Worm (Caenorhabditis elegans) whole organism, mixed stage, embryonic: Measurements from ENCODE around the gene W06F12.2.

ENCODE experiments used
- bed-3 ChIP-seq: fragments of 200-800 bp; sonication (Bioruptor generic); optimal IDR thresholded peaks from 3 replicates; lab custom pipeline; 2018; ENCODE audit warnings: mild to moderate bottlenecking, missing genetic modification characterization, moderate library complexity, missing compliant biosample characterization
- blmp-1 ChIP-seq: fragments of 150-350 bp; optimal IDR thresholded peaks from 2 replicates; lab custom pipeline; 2014; ENCODE audit warnings: missing biosample characterization, missing genetic modification characterization
- ceh-39 ChIP-seq: fragments of 150-350 bp; optimal IDR thresholded peaks from 2 replicates; lab custom pipeline; 2014; ENCODE audit warnings: missing biosample characterization, missing genetic modification characterization
- ceh-43 ChIP-seq: fragments of 200-800 bp; sonication (Bioruptor generic); optimal IDR thresholded peaks from 2 replicates; lab custom pipeline; 2018; ENCODE audit warnings: mild to moderate bottlenecking, missing genetic modification characterization, moderate library complexity, missing compliant biosample characterization
- ceh-83 ChIP-seq: fragments of 200-800 bp; sonication (Bioruptor generic); optimal IDR thresholded peaks from 2 replicates; lab custom pipeline; 2018; ENCODE audit warnings: mild to moderate bottlenecking, missing genetic modification characterization, missing compliant biosample characterization
- ces-1 ChIP-seq: fragments of 150-350 bp; optimal IDR thresholded peaks from 2 replicates; lab custom pipeline; 2014; ENCODE audit warnings: missing biosample characterization, missing genetic modification reagents, missing genetic modification characterization
- cnd-1 ChIP-seq: fragments of 200-800 bp; sonication (Bioruptor generic); optimal IDR thresholded peaks from 2 replicates; lab custom pipeline; 2018; ENCODE audit warnings: mild to moderate bottlenecking, missing genetic modification characterization, missing compliant biosample characterization
- drap-1 ChIP-seq: fragments of 200-800 bp; sonication (Bioruptor generic); optimal IDR thresholded peaks from 3 replicates; lab custom pipeline; 2018; ENCODE audit warnings: mild to moderate bottlenecking, missing genetic modification characterization, missing compliant biosample characterization
- elt-1 ChIP-seq: sonication (generic microtip); optimal IDR thresholded peaks from 2 replicates; lab custom pipeline; 2017; ENCODE audit warnings: missing genetic modification characterization, mild to moderate bottlenecking, missing compliant biosample characterization, antibody characterized with exemption, moderate library complexity, borderline replicate concordance; ENCODE audit not compliant: insufficient read depth
- flh-1 ChIP-seq: fragments of 200-800 bp; sonication (Bioruptor generic); optimal IDR thresholded peaks from 2 replicates; lab custom pipeline; 2018; ENCODE audit warnings: mild to moderate bottlenecking, missing genetic modification characterization, moderate library complexity, missing compliant biosample characterization
- ham-2 ChIP-seq: fragments of 200-800 bp; sonication (Bioruptor generic); optimal IDR thresholded peaks from 2 replicates; lab custom pipeline; 2018; ENCODE audit warnings: mild to moderate bottlenecking, missing genetic modification characterization, missing compliant biosample characterization
- hlh-1 ChIP-seq: fragments of 150-350 bp; optimal IDR thresholded peaks from 2 replicates; lab custom pipeline; 2014; ENCODE audit warnings: missing biosample characterization, missing genetic modification reagents, missing genetic modification characterization
- lin-13 ChIP-seq: fragments of 150-350 bp; optimal IDR thresholded peaks from 2 replicates; lab custom pipeline; 2014; ENCODE audit warnings: missing biosample characterization, missing genetic modification characterization
- lin-32 ChIP-seq: fragments of 200-800 bp; sonication (Bioruptor generic); optimal IDR thresholded peaks from 2 replicates; lab custom pipeline; 2018; ENCODE audit warnings: mild to moderate bottlenecking, missing genetic modification characterization, missing compliant biosample characterization
- lsy-2 ChIP-seq: fragments of 150-350 bp; optimal IDR thresholded peaks from 2 replicates; lab custom pipeline; 2014; ENCODE audit warnings: missing biosample characterization, missing genetic modification characterization
- mab-5 ChIP-seq: fragments of 150-350 bp; optimal IDR thresholded peaks from 2 replicates; lab custom pipeline; 2014; ENCODE audit warnings: missing biosample characterization, missing genetic modification characterization
- mep-1 ChIP-seq: fragments of 150-350 bp; optimal IDR thresholded peaks from 2 replicates; lab custom pipeline; 2017; ENCODE audit warnings: missing biosample characterization, missing genetic modification reagents, missing genetic modification characterization, inconsistent platforms
- mls-2 ChIP-seq: sonication (generic microtip); optimal IDR thresholded peaks from 2 replicates; lab custom pipeline; 2016; ENCODE audit warnings: mild to moderate bottlenecking, missing genetic modification characterization, moderate library complexity, missing compliant biosample characterization
- nhr-12 ChIP-seq: fragments of 150-350 bp; optimal IDR thresholded peaks from 2 replicates; lab custom pipeline; 2014; ENCODE audit warnings: missing biosample characterization, missing genetic modification characterization
- nhr-2 ChIP-seq: fragments of 150-350 bp; optimal IDR thresholded peaks from 2 replicates; lab custom pipeline; 2014; ENCODE audit warnings: missing biosample characterization, missing genetic modification characterization
- nhr-237 ChIP-seq: fragments of 150-350 bp; optimal IDR thresholded peaks from 2 replicates; lab custom pipeline; 2014; ENCODE audit warnings: missing biosample characterization, missing genetic modification characterization
- nhr-28 ChIP-seq: fragments of 150-350 bp; optimal IDR thresholded peaks from 2 replicates; lab custom pipeline; 2014; ENCODE audit warnings: missing biosample characterization, missing genetic modification characterization
- nhr-76 ChIP-seq: sonication (generic microtip); optimal IDR thresholded peaks from 2 replicates; lab custom pipeline; 2017; ENCODE audit warnings: missing biosample characterization, missing genetic modification characterization
- pha-4 ChIP-seq: fragments of 150-350 bp; optimal IDR thresholded peaks from 2 replicates; lab custom pipeline; 2018; ENCODE audit warnings: missing biosample characterization, missing genetic modification reagents, missing genetic modification characterization
- sem-2 ChIP-seq: fragments of 200-800 bp; sonication (Bioruptor generic); optimal IDR thresholded peaks from 2 replicates; lab custom pipeline; 2018; ENCODE audit warnings: mild to moderate bottlenecking, missing genetic modification characterization, missing compliant biosample characterization
- snpc-4 ChIP-seq: fragments of 150-350 bp; optimal IDR thresholded peaks from 2 replicates; lab custom pipeline; 2014; ENCODE audit warnings: missing biosample characterization, missing genetic modification characterization
- sptf-1 ChIP-seq: sonication (generic microtip); optimal IDR thresholded peaks from 2 replicates; lab custom pipeline; 2017; ENCODE audit warnings: mild to moderate bottlenecking, missing genetic modification characterization, moderate library complexity, missing compliant biosample characterization
- tbx-8 ChIP-seq: fragments of 200-800 bp; sonication (Bioruptor generic); optimal IDR thresholded peaks from 2 replicates; lab custom pipeline; 2018; ENCODE audit warnings: mild to moderate bottlenecking, missing genetic modification characterization, moderate library complexity, missing compliant biosample characterization
- unc-120 ChIP-seq: sonication (generic microtip); optimal IDR thresholded peaks from 2 replicates; lab custom pipeline; 2017; ENCODE audit warnings: missing genetic modification characterization, missing compliant biosample characterization; ENCODE audit not compliant: poor library complexity, severe bottlenecking
- unc-39 ChIP-seq: fragments of 150-350 bp; optimal IDR thresholded peaks from 2 replicates; lab custom pipeline; 2014; ENCODE audit warnings: missing biosample characterization, missing genetic modification characterization
- unc-62 ChIP-seq: fragments of 150-350 bp; optimal IDR thresholded peaks from 2 replicates; lab custom pipeline; 2014; ENCODE audit warnings: missing biosample characterization, missing genetic modification reagents, missing genetic modification characterization
- zip-8 ChIP-seq: fragments of 150-350 bp; optimal IDR thresholded peaks from 2 replicates; lab custom pipeline; 2014; ENCODE audit warnings: missing biosample characterization, missing genetic modification characterization
- ztf-11 ChIP-seq: fragments of 150-350 bp; optimal IDR thresholded peaks from 2 replicates; lab custom pipeline; 2014; ENCODE audit warnings: missing biosample characterization, missing genetic modification characterization

The W06F12.2 gene

DNA sequence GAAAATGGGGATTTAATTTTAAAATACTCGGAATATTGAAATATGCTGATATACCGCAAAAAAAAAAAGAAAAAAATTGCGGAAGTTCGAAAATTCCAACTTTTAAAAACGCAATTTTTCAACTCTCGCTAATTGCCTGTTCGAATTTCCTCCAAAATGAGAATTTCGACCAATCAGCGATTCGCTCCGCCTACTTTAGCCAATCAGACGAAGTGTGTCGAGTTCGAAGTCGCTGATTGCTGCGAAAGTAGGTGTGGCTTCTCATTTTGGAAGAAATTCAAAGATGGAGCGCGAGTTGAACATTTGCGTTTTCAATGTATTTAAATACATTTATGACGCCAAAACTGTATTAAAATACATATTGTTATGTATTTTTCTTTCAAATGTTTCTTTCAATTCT, 23.1 kb downstream of the W06F12.2 start:
- no peak for TF ChIP-seq bed-3
- TF ChIP-seq snpc-4 (tag; lab: Kevin White, UChicago): no peak
- TF ChIP-seq zip-8: no peak
- no peak for TF ChIP-seq mep-1 (tag; lab: Kevin White, UChicago)
- TF ChIP-seq unc-39 (tag; lab: Kevin White, UChicago): no peak
- no peak for TF ChIP-seq ceh-43 (GFP tag; lab: Kevin White, UChicago)

DNA sequence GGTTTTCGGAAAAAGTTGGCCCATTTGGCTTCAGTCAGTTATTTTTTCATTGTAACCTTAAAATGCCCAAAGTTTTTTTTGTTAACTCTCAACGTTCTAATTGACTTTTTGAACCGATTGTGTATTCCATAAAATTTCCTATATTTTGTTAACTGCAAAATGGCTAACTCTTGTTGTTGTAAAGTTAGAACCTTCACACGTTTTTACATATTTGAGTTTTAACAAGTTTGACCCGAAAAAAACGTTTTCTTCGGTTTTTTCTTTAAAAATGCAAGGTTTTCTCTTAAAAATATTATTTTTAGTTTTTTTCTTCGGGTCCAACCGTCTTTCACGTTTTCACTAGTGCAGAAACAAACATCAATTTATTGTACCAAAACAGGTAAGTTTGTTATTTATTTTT, 29.8 kb downstream of the W06F12.2 start, which contains the start of gene lit-1:
TSS of gene lit-1 (plus strand) at position 301 of the 400 bp plus-strand sequence.
- TF ChIP-seq ceh-83 (no peak), blmp-1 (no peak), mab-5 (no peak), nhr-12 (tag; lab: Kevin White, UChicago) (no peak), mls-2 (no peak), drap-1 (no peak), ceh-39 (no peak), unc-39 (tag; lab: Kevin White, UChicago) (no peak), unc-120 (no peak), snpc-4 (tag; lab: Kevin White, UChicago) (no peak), pha-4 (no peak), hlh-1 (tag; lab: Kevin White, UChicago) (no peak), sem-2 (GFP tag; lab: Kevin White, UChicago) (no peak), sptf-1 (tag; lab: Kevin White, UChicago) (no peak), nhr-2 (tag; lab: Kevin White, UChicago) (no peak), elt-1 (tag; lab: Kevin White, UChicago) (no peak)

DNA sequence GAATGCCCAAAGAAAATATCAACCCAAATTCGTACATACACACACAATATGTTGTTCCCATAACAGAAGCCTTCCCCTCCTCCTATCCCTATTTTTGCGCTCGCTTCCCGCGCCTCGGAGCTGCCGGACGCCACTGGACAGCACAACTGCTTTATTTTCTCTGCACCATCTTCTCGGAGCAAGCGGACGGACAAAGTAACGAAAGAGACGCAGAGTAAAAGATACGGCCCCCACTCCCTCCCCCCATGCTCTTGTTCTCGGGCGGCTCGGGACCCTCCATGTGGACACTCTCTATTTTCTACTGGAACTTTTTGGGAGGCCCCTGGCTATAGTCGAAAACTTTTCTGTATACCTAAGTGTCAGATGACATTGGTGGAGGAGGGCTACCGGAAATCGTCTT, 33.7 kb downstream of the W06F12.2 start:
- peak; percentile 46 for TF ChIP-seq hlh-1 (tag; lab: Kevin White, UChicago)
- no peak for TF ChIP-seq lin-13
- TF ChIP-seq mls-2: peak; percentile 14
- TF ChIP-seq unc-62 (GFP tag; lab: Kevin White, UChicago): no peak
- no peak for TF ChIP-seq sptf-1 (tag; lab: Kevin White, UChicago)
- TF ChIP-seq ztf-11 (tag; lab: Kevin White, UChicago): no peak
- TF ChIP-seq ceh-83: no peak
- TF ChIP-seq sem-2 (GFP tag; lab: Kevin White, UChicago): no peak
- TF ChIP-seq ces-1 (GFP tag; lab: Kevin White, UChicago): peak; percentile 31
- TF ChIP-seq lin-32 (GFP tag; lab: Kevin White, UChicago): no peak
- no peak for TF ChIP-seq nhr-28 (tag; lab: Kevin White, UChicago)
- TF ChIP-seq, all 35 proteins: peak for 3

DNA sequence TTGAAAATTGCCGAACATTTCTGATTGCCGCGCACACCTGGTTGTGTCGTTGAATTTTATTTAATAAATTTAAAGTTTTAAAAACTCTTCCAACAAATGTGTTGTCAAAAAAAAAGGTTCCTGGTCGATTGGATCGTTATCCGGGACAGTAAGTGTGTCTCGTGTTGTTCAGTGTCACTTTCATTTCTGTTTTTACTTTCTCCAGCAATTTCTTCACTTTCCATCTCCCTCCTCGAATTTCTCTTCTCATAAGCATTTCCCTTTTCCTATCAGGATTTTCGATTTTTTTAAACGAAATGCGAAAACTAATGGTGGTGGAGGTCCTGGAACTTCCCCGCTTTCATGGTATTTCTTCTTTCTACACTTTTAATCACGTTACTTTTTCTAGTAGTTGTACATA, 35.9 kb downstream of the W06F12.2 start:
- no peak for TF ChIP-seq tbx-8 (GFP tag; lab: Kevin White, UChicago)
- TF ChIP-seq blmp-1: peak; percentile 78
- no peak for TF ChIP-seq ztf-11 (tag; lab: Kevin White, UChicago)
- TF ChIP-seq sptf-1 (tag; lab: Kevin White, UChicago): no peak
- TF ChIP-seq lin-13: no peak

DNA sequence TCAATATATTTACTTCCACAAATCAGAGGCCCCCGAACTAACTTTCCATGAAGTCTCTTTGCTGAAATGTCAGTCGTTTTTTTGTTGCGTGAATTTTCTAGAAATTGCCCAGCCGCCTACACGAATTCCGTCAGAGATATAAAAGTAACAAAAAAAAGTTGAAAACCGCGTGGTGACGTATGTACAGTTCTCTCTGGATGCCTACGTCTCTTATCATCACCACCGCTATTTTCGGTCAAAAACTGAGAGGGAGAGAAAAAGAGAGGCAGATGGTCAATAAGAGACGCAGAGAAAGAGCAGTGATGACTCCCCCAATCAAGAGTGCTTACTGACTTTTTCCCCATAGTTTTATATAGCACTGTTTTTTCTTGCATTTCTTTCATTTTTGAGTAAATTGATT, 37.4 kb downstream of the W06F12.2 start:
- TF ChIP-seq unc-120 (peak; percentile 52), ceh-83 (no peak), lin-32 (GFP tag; lab: Kevin White, UChicago) (no peak), ces-1 (GFP tag; lab: Kevin White, UChicago) (no peak), drap-1 (no peak), ceh-43 (GFP tag; lab: Kevin White, UChicago) (no peak), nhr-2 (tag; lab: Kevin White, UChicago) (no peak), ham-2 (GFP tag; lab: Kevin White, UChicago) (no peak), nhr-76 (tag; lab: Kevin White, UChicago) (no peak), lin-13 (no peak), hlh-1 (tag; lab: Kevin White, UChicago) (no peak), flh-1 (no peak), nhr-28 (tag; lab: Kevin White, UChicago) (no peak), mls-2 (no peak), unc-39 (tag; lab: Kevin White, UChicago) (no peak), ceh-39 (no peak), pha-4 (peak; percentile 59), nhr-237 (tag; lab: Kevin White, UChicago) (no peak), ztf-11 (tag; lab: Kevin White, UChicago) (no peak), cnd-1 (tag; lab: Kevin White, UChicago) (peak; percentile 53), tbx-8 (GFP tag; lab: Kevin White, UChicago) (no peak), elt-1 (tag; lab: Kevin White, UChicago) (no peak), lsy-2 (tag; lab: Kevin White, UChicago) (no peak), snpc-4 (tag; lab: Kevin White, UChicago) (no peak), blmp-1 (no peak)
- TF ChIP-seq, all 35 proteins: peak for 3
